Fruit fly (Drosophila melanogaster) whole organism, embryonic: ENCODE data around the gene Rab7.

Experiments
- CG10366 ChIP-seq: fragments of 200-800 bp; sonication (Bioruptor generic); IDR thresholded peaks from 2 replicates; pipeline ENCODE4 v1.3.6; 2022; ENCODE audit warnings: missing biosample characterization, missing genetic modification characterization
- CG11247 ChIP-seq: fragments of 200-800 bp; sonication (Bioruptor generic); IDR thresholded peaks from 2 replicates; pipeline ENCODE4 v1.3.6; 2022; ENCODE audit warnings: missing biosample characterization, missing genetic modification characterization
- CG12744 ChIP-seq: fragments of 200-800 bp; sonication (Bioruptor generic); optimal IDR thresholded peaks from 2 replicates; lab custom pipeline; 2016; ENCODE audit warnings: missing biosample characterization, missing genetic modification characterization
- CG15601 ChIP-seq: fragments of 200-800 bp; sonication (Bioruptor generic); optimal IDR thresholded peaks from 3 replicates; lab custom pipeline; 2019; ENCODE audit warnings: missing biosample characterization, mild to moderate bottlenecking, missing genetic modification characterization, moderate library complexity
- CG17802 ChIP-seq: fragments of 200-800 bp; sonication (Bioruptor generic); optimal IDR thresholded peaks from 2 replicates; lab custom pipeline; 2018; ENCODE audit warnings: missing biosample characterization, mild to moderate bottlenecking, missing genetic modification characterization, moderate library complexity
- CG17829 ChIP-seq: fragments of 200-800 bp; optimal IDR thresholded peaks from 2 replicates; lab custom pipeline; 2019; ENCODE audit warnings: missing biosample characterization, mild to moderate bottlenecking, missing genetic modification characterization, moderate library complexity
- CG18011 ChIP-seq: fragments of 200-800 bp; sonication (Bioruptor generic); optimal IDR thresholded peaks from 2 replicates; lab custom pipeline; 2017; ENCODE audit warnings: missing biosample characterization, missing genetic modification characterization, mild to moderate bottlenecking, moderate library complexity, missing genotype
- CG31388 ChIP-seq: fragments of 200-800 bp; sonication (Bioruptor generic); optimal IDR thresholded peaks from 2 replicates; lab custom pipeline; 2016; ENCODE audit warnings: missing biosample characterization, missing genetic modification characterization
- CG32767 ChIP-seq: fragments of 200-800 bp; sonication (Bioruptor generic); IDR thresholded peaks from 2 replicates; pipeline ENCODE4 v1.3.6; 2022; ENCODE audit warnings: missing biosample characterization, missing genetic modification characterization
- CG33213 ChIP-seq: fragments of 200-800 bp; sonication (Bioruptor generic); optimal IDR thresholded peaks from 3 replicates; lab custom pipeline; 2016; ENCODE audit warnings: missing biosample characterization, missing genetic modification characterization
- CG33557 ChIP-seq: fragments of 200-800 bp; sonication (Bioruptor generic); optimal IDR thresholded peaks from 2 replicates; lab custom pipeline; 2019; ENCODE audit warnings: missing biosample characterization, mild to moderate bottlenecking, missing genetic modification characterization, moderate library complexity
- CG3995 ChIP-seq: fragments of 200-800 bp; sonication (Bioruptor generic); optimal IDR thresholded peaks from 3 replicates; lab custom pipeline; 2016; ENCODE audit warnings: missing biosample characterization, missing genetic modification characterization
- CG4282 ChIP-seq: fragments of 200-800 bp; sonication (Bioruptor generic); optimal IDR thresholded peaks from 2 replicates; lab custom pipeline; 2016; ENCODE audit warnings: missing biosample characterization, missing genetic modification characterization
- CG4424 ChIP-seq: fragments of 200-800 bp; sonication (Bioruptor generic); optimal IDR thresholded peaks from 3 replicates; lab custom pipeline; 2016; ENCODE audit warnings: missing biosample characterization, missing genetic modification characterization
- CG4730 ChIP-seq: fragments of 200-800 bp; sonication (Bioruptor generic); IDR thresholded peaks from 2 replicates; pipeline ENCODE4 v1.3.6; 2022; ENCODE audit warnings: missing biosample characterization, missing genetic modification characterization
- CG4854 ChIP-seq: fragments of 200-800 bp; sonication (Bioruptor generic); optimal IDR thresholded peaks from 2 replicates; lab custom pipeline; 2016; ENCODE audit warnings: missing biosample characterization, missing genetic modification characterization, inconsistent platforms
- CG5245 ChIP-seq: fragments of 200-800 bp; sonication (Bioruptor generic); optimal IDR thresholded peaks from 3 replicates; lab custom pipeline; 2016; ENCODE audit warnings: missing biosample characterization, missing genetic modification characterization
- CG6791 ChIP-seq: fragments of 200-800 bp; sonication (Bioruptor generic); IDR thresholded peaks from 3 replicates; pipeline ENCODE4 v1.3.6; 2022; ENCODE audit warnings: missing biosample characterization, missing genetic modification characterization; ENCODE audit not compliant: partially characterized antibody
- CG7271 ChIP-seq: fragments of 200-800 bp; sonication (Bioruptor generic); optimal IDR thresholded peaks from 2 replicates; lab custom pipeline; 2018; ENCODE audit warnings: missing biosample characterization, mild to moderate bottlenecking, missing genetic modification characterization, moderate library complexity
- CG7357 ChIP-seq: fragments of 200-800 bp; sonication (Bioruptor generic); IDR thresholded peaks from 3 replicates; pipeline ENCODE4 v1.3.6; 2022; ENCODE audit warnings: missing biosample characterization, missing genetic modification characterization
- CG7928 ChIP-seq: fragments of 200-800 bp; sonication (Bioruptor generic); optimal IDR thresholded peaks from 2 replicates; lab custom pipeline; 2017; ENCODE audit warnings: missing biosample characterization, mild to moderate bottlenecking, missing genetic modification characterization
- CG8388 ChIP-seq: fragments of 200-800 bp; sonication (Bioruptor generic); optimal IDR thresholded peaks from 2 replicates; lab custom pipeline; 2019; ENCODE audit warnings: missing biosample characterization, mild to moderate bottlenecking, missing genetic modification characterization, moderate library complexity
- CHES-1-like ChIP-seq: fragments of 200-800 bp; sonication (Bioruptor generic); optimal IDR thresholded peaks from 2 replicates; lab custom pipeline; 2016; ENCODE audit warnings: missing biosample characterization, missing genetic modification characterization
- Dip3 ChIP-seq: fragments of 200-800 bp; sonication (Bioruptor generic); optimal IDR thresholded peaks from 3 replicates; lab custom pipeline; 2016; ENCODE audit warnings: missing biosample characterization, missing genetic modification characterization
- Dp ChIP-seq: fragments of 200-800 bp; sonication (Bioruptor generic); optimal IDR thresholded peaks from 2 replicates; lab custom pipeline; 2018; ENCODE audit warnings: missing biosample characterization, mild to moderate bottlenecking, missing genetic modification characterization, moderate library complexity
- E2f1 ChIP-seq: fragments of 200-800 bp; sonication (Bioruptor generic); IDR thresholded peaks from 2 replicates; pipeline ENCODE4 v1.3.6; 2022; ENCODE audit warnings: missing biosample characterization, missing genetic modification characterization
- HmgD ChIP-seq: fragments of 200-800 bp; sonication (Bioruptor generic); optimal IDR thresholded peaks from 3 replicates; lab custom pipeline; 2016; ENCODE audit warnings: missing biosample characterization, missing genetic modification characterization
- Hr39 ChIP-seq: fragments of >200 bp; optimal IDR thresholded peaks from 2 replicates; lab custom pipeline; 2017
- Kr ChIP-seq: fragments of 200-800 bp; sonication (Bioruptor generic); optimal IDR thresholded peaks from 2 replicates; lab custom pipeline; 2017; ENCODE audit warnings: missing biosample characterization, mild to moderate bottlenecking, missing genetic modification characterization
- Max ChIP-seq: fragments of 200-800 bp; sonication (Bioruptor generic); optimal IDR thresholded peaks from 2 replicates; lab custom pipeline; 2016; ENCODE audit warnings: missing biosample characterization, mild to moderate bottlenecking, missing genetic modification characterization
- NFAT ChIP-seq: fragments of 200-800 bp; sonication (Bioruptor generic); IDR thresholded peaks from 2 replicates; pipeline ENCODE4 v1.3.6; 2022; ENCODE audit warnings: missing biosample characterization, missing genetic modification characterization
- ap ChIP-seq: fragments of 200-800 bp; sonication (Bioruptor generic); IDR thresholded peaks from 2 replicates; pipeline ENCODE4 v1.3.6; 2022; ENCODE audit warnings: missing biosample characterization, missing genetic modification characterization
- ato ChIP-seq: fragments of 200-800 bp; sonication (Bioruptor generic); IDR thresholded peaks from 2 replicates; pipeline ENCODE4 v1.3.6; 2022; ENCODE audit warnings: missing biosample characterization, missing genetic modification characterization; ENCODE audit not compliant: partially characterized antibody
- bbx ChIP-seq: fragments of 200-800 bp; sonication (Bioruptor generic); IDR thresholded peaks from 2 replicates; pipeline ENCODE4 v1.3.6; 2022; ENCODE audit warnings: missing biosample characterization, missing genetic modification characterization; ENCODE audit not compliant: partially characterized antibody
- caup ChIP-seq: fragments of 200-800 bp; sonication (Bioruptor generic); optimal IDR thresholded peaks from 3 replicates; lab custom pipeline; 2017; ENCODE audit warnings: missing biosample characterization, mild to moderate bottlenecking, missing genetic modification characterization, moderate library complexity; ENCODE audit not compliant: severe bottlenecking
- corto ChIP-seq: fragments of 200-800 bp; sonication (Bioruptor generic); optimal IDR thresholded peaks from 2 replicates; lab custom pipeline; 2016; ENCODE audit warnings: missing biosample characterization, mild to moderate bottlenecking, missing genetic modification characterization, moderate library complexity
- dysf ChIP-seq: fragments of 200-800 bp; sonication (Bioruptor generic); IDR thresholded peaks from 3 replicates; pipeline ENCODE4 v1.3.6; 2022; ENCODE audit warnings: missing biosample characterization, missing genetic modification characterization
- eve ChIP-seq, 2 experiments: fragments of >200 bp; optimal IDR thresholded peaks; 2 replicates each; lab custom pipeline; 2017; ENCODE audit warnings: missing biosample characterization in 2 of 2, missing genetic modification characterization in 2 of 2
- eyg ChIP-seq: fragments of 200-800 bp; sonication (Bioruptor generic); optimal IDR thresholded peaks from 3 replicates; lab custom pipeline; 2016; ENCODE audit warnings: missing biosample characterization, missing genetic modification characterization
- fu2 ChIP-seq: fragments of 200-800 bp; sonication (Bioruptor generic); optimal IDR thresholded peaks from 2 replicates; lab custom pipeline; 2016; ENCODE audit warnings: missing biosample characterization, missing genetic modification characterization
- mld ChIP-seq: fragments of 200-800 bp; sonication (Bioruptor generic); IDR thresholded peaks from 3 replicates; pipeline ENCODE4 v1.3.6; 2022; ENCODE audit warnings: missing biosample characterization, missing genetic modification characterization; ENCODE audit not compliant: partially characterized antibody
- ranshi ChIP-seq: fragments of 200-800 bp; sonication (Bioruptor generic); IDR thresholded peaks from 2 replicates; pipeline ENCODE4 v1.3.6; 2022; ENCODE audit warnings: missing biosample characterization, missing genetic modification characterization
- run ChIP-seq: fragments of 200-800 bp; sonication (Bioruptor generic); optimal IDR thresholded peaks from 3 replicates; lab custom pipeline; 2018; ENCODE audit warnings: missing biosample characterization, mild to moderate bottlenecking, missing genetic modification characterization
- sr ChIP-seq: fragments of 200-800 bp; sonication (Bioruptor generic); IDR thresholded peaks from 3 replicates; pipeline ENCODE4 v1.3.6; 2022; ENCODE audit warnings: missing biosample characterization, missing genetic modification characterization
- stc ChIP-seq: fragments of 200-800 bp; sonication (Bioruptor generic); IDR thresholded peaks from 2 replicates; pipeline ENCODE4 v1.3.6; 2022; ENCODE audit warnings: missing biosample characterization, missing genetic modification characterization
- toy ChIP-seq: fragments of 200-800 bp; sonication (Bioruptor generic); IDR thresholded peaks from 2 replicates; pipeline ENCODE4 v1.3.6; 2022; ENCODE audit warnings: missing biosample characterization, missing genetic modification characterization
- unpg ChIP-seq: fragments of 200-800 bp; sonication (Bioruptor generic); optimal IDR thresholded peaks from 3 replicates; lab custom pipeline; 2018; ENCODE audit warnings: missing biosample characterization, mild to moderate bottlenecking, missing genetic modification characterization, moderate library complexity
- wek ChIP-seq: fragments of 200-800 bp; sonication (Bioruptor generic); optimal IDR thresholded peaks from 3 replicates; lab custom pipeline; 2018; ENCODE audit warnings: missing biosample characterization, mild to moderate bottlenecking, missing genetic modification characterization, moderate library complexity

Rab7 gene

DNA sequence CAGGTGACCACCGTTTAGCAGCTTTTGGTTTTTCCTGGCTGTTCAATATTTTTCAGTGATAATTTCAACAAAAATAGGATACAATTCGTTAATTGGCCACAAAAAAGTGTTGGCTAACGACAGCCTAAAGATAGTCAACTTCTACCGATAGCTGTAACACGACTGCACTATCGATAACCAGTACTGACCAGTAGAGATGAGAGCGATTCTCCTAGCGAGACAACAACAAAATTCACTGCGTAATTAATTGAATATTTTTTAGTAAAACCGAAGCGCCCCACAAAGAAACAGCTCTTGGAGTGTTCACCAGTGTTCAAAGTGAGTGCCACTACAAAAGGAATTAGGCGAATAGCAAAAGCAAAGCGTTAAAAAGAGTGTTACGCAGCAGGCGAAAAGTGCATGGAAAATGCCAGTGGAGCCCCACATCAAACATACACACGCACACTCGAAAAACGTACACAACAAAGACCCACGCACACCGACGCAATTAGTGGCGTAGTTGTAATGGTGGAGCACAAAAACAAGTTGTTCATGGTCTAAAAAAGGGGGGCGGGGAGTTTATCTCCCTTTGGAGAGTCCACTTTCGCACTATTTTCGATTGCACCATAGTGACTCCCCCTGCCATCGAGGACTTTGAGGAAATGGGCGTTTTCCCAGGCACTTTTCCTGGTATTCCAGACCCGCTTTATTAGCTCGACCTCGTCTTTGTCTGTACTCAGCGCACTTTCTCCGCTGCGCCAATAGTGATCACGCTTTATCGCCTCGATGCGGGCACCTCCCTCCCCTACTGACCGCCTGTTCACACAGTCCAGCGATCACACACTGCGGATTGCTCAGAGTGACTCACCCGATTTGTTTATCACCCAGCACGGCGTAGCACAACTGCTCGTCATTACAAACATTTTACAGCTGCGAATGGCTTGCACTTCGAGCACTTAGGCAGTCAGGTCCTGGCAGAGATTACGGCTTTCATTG is at the start of gene Rab7, which contains the start of gene Epp (continued):
- TF ChIP-seq sr (0 out of 3 replicates have a peak, but pooled peaks have one; percentile 3), CG17829 (tag; lab: Kevin White, UChicago) (peak; percentile 36), CG4282 (GFP tag; lab: Kevin White, UChicago) (peak; percentile 12), toy (no peak), run (no peak), Max (peak; percentile 1), CG6791 (GFP tag; lab: Robert Waterston, UW) (peak; percentile 94), Dp (peak; percentile 11), CG15601 (tag; lab: Kevin White, UChicago) (peak; percentile 28), CG4424 (GFP tag; lab: Kevin White, UChicago) (no peak), eyg (GFP tag; lab: Kevin White, UChicago) (peak; percentile 54), CG7357 (GFP tag; lab: Robert Waterston, UW) (0 out of 3 replicates have a peak, but pooled peaks have one; percentile 19), Hr39 (lab: Kevin White, UChicago) (no peak), wek (GFP tag; lab: Kevin White, UChicago) (no peak), unpg (GFP tag; lab: Kevin White, UChicago) (peak; percentile 18), Dip3 (GFP tag; lab: Kevin White, UChicago) (peak; percentile 40), mld (GFP tag; lab: Robert Waterston, UW) (peak; percentile 84; the same call in 2 of the 3 replicates), CHES-1-like (GFP tag; lab: Kevin White, UChicago) (peak; percentile 85), caup (GFP tag; lab: Kevin White, UChicago) (peak; percentile 14), HmgD (GFP tag; lab: Kevin White, UChicago) (peak; percentile 77), CG5245 (no peak), bbx (peak; percentile 95), CG8388 (GFP tag; lab: Kevin White, UChicago) (no peak), NFAT (peak; percentile 66; the same call in 1 of the 2 replicates), ap (GFP tag; lab: Robert Waterston, UW) (no peak), CG7928 (GFP tag; lab: Kevin White, UChicago) (no peak), eve (GFP tag; optimal IDR thresholded peaks at IDR 0.05; lab: Kevin White, UChicago) (no peak), ato (GFP tag; lab: Robert Waterston, UW) (peak; percentile 87), corto (peak; percentile 13), CG4730 (GFP tag; lab: Robert Waterston, UW) (no peak), CG3995 (GFP tag; lab: Kevin White, UChicago) (peak; percentile 53), E2f1 (GFP tag; lab: Robert Waterston, UW) (no peak), stc (GFP tag; lab: Robert Waterston, UW) (no peak), CG33213 (GFP tag; lab: Kevin White, UChicago) (peak; percentile 51), CG12744 (GFP tag; lab: Kevin White, UChicago) (peak; percentile 35), CG11247 (GFP tag; lab: Robert Waterston, UW) (0 out of 2 replicates have a peak, but pooled peaks have one; percentile 41), CG32767 (GFP tag; lab: Robert Waterston, UW) (no peak), CG17802 (tag; lab: Kevin White, UChicago) (no peak), CG31388 (GFP tag; lab: Kevin White, UChicago) (no peak), CG33557 (GFP tag; lab: Kevin White, UChicago) (no peak), Kr (GFP tag; lab: Kevin White, UChicago) (no peak), CG4854 (GFP tag; lab: Kevin White, UChicago) (peak; percentile 13), CG10366 (GFP tag; lab: Robert Waterston, UW) (no peak), CG18011 (GFP tag; lab: Kevin White, UChicago) (no peak), ranshi (no peak), dysf (GFP tag; lab: Robert Waterston, UW) (peak; percentile 32; the same call in 1 of the 3 replicates), fu2 (peak; percentile 55), CG7271 (peak; percentile 28)
